Worm (Caenorhabditis elegans) whole organism, L3 larva: ENCODE results near the gene C32B5.7.
"Not testable (repeated sequence)": the region's sequence is repeated elsewhere in the genome, so short reads cannot be mapped to it uniquely, and the experiment has no call there.

Experiments used
- egl-27 ChIP-seq: sonication (generic microtip); optimal IDR thresholded peaks from 4 replicates; lab custom pipeline; 2017; ENCODE audit warnings: missing biosample characterization, missing genetic modification reagents, missing genetic modification characterization
- mdl-1 ChIP-seq: fragments of 150-350 bp; optimal IDR thresholded peaks from 2 replicates; lab custom pipeline; 2014; ENCODE audit warnings: missing biosample characterization, missing genetic modification characterization

ce11 chrII:996112-996511, 35.8 kb downstream of the C32B5.7 start, which contains the start of gene F45D11.11:
- TF ChIP-seq mdl-1, egl-27 (tag; lab: Kevin White, UChicago): not testable (repeated sequence)
